Worm (Caenorhabditis elegans) whole organism, L2 larva: ENCODE results near the gene F41G4.8.

ENCODE experiments used
- F13H6.1 ChIP-seq: sonication (generic microtip); optimal IDR thresholded peaks from 2 replicates; lab custom pipeline; 2016; ENCODE audit warnings: missing genetic modification characterization, missing compliant biosample characterization
- alr-1 ChIP-seq: fragments of 150-350 bp; optimal IDR thresholded peaks from 2 replicates; lab custom pipeline; 2014; ENCODE audit warnings: missing biosample characterization, missing genetic modification characterization
- aly-2 ChIP-seq: fragments of 150-350 bp; optimal IDR thresholded peaks from 2 replicates; lab custom pipeline; 2014; ENCODE audit warnings: missing biosample characterization, missing genetic modification characterization
- ama-1 ChIP-seq: fragments of 150-350 bp; optimal IDR thresholded peaks from 2 replicates; lab custom pipeline; 2018; ENCODE audit warnings: inconsistent platforms
- ceh-82 ChIP-seq: fragments of 150-350 bp; optimal IDR thresholded peaks from 2 replicates; lab custom pipeline; 2014; ENCODE audit warnings: missing biosample characterization, missing genetic modification characterization
- elt-1 ChIP-seq: fragments of 150-350 bp; optimal IDR thresholded peaks from 2 replicates; lab custom pipeline; 2014; ENCODE audit warnings: missing biosample characterization, missing genetic modification characterization
- mab-5 ChIP-seq: fragments of 150-350 bp; optimal IDR thresholded peaks from 2 replicates; lab custom pipeline; 2014; ENCODE audit warnings: missing biosample characterization, missing genetic modification characterization
- nhr-11 ChIP-seq: fragments of 150-350 bp; optimal IDR thresholded peaks from 2 replicates; lab custom pipeline; 2014; ENCODE audit warnings: missing biosample characterization, missing genetic modification characterization
- nhr-23 ChIP-seq: fragments of 150-350 bp; optimal IDR thresholded peaks from 2 replicates; lab custom pipeline; 2014; ENCODE audit warnings: missing biosample characterization, missing genetic modification reagents, missing genetic modification characterization
- snpc-4 ChIP-seq: fragments of 150-350 bp; optimal IDR thresholded peaks from 2 replicates; lab custom pipeline; 2014; ENCODE audit warnings: missing biosample characterization, missing genetic modification characterization
- unc-39 ChIP-seq: fragments of 150-350 bp; optimal IDR thresholded peaks from 2 replicates; lab custom pipeline; 2014; ENCODE audit warnings: missing biosample characterization, missing genetic modification characterization
- unc-62 ChIP-seq: fragments of 150-350 bp; optimal IDR thresholded peaks from 2 replicates; lab custom pipeline; 2014; ENCODE audit warnings: missing biosample characterization, missing genetic modification reagents, missing genetic modification characterization
- zag-1 ChIP-seq: fragments of 150-350 bp; optimal IDR thresholded peaks from 2 replicates; lab custom pipeline; 2014; ENCODE audit warnings: missing biosample characterization, missing genetic modification characterization
- ztf-11 ChIP-seq: sonication (generic microtip); optimal IDR thresholded peaks from 2 replicates; lab custom pipeline; 2017; ENCODE audit warnings: missing biosample characterization, missing genetic modification characterization

DNA sequence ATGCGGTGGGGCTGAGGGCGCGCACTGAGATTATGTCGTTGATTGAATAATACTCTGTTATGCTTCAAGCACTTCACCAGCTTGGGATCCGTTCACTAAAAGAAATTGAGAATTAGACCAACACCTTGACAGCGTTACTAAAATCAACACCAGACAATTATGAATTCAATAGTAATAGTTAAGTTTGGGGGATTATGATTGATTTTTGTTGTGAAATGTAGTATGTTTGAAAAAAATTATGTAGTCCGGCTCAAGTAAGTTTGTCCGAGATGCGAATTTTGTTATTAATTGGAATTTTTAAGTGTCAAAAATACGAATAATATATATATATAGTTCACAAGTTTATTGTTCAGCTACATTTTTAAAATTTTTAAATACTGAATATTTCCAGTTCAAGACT is 19.5 kb downstream of the F41G4.8 start, which contains the start of gene sto-5:
- no peak for TF ChIP-seq ztf-11 (tag; lab: Kevin White, UChicago)
- no peak for TF ChIP-seq aly-2
- no peak for TF ChIP-seq alr-1 (tag; lab: Kevin White, UChicago)
- no peak for TF ChIP-seq ama-1
- TF ChIP-seq nhr-11, result no peak
- no peak for TF ChIP-seq F13H6.1 (tag; lab: Kevin White, UChicago)
- TF ChIP-seq mab-5 (tag; lab: Kevin White, UChicago), result no peak
- TF ChIP-seq snpc-4 (tag; lab: Kevin White, UChicago), result no peak
- no peak for TF ChIP-seq ceh-82 (tag; lab: Kevin White, UChicago)
- TF ChIP-seq unc-62, result no peak
- TF ChIP-seq zag-1, result no peak
- TF ChIP-seq unc-39 (tag; lab: Kevin White, UChicago), result no peak
- no peak for TF ChIP-seq nhr-23
- TF ChIP-seq elt-1, result no peak
